Fruit fly (Drosophila melanogaster) whole organism, embryonic: Measurements from ENCODE around the gene lili.

Experiments
- Antp ChIP-seq: fragments of 200-800 bp; sonication (Bioruptor generic); optimal IDR thresholded peaks from 3 replicates; lab custom pipeline; 2016; ENCODE audit warnings: missing biosample characterization, missing genetic modification characterization
- Atf3 ChIP-seq: fragments of 200-800 bp; sonication (Bioruptor generic); optimal IDR thresholded peaks from 3 replicates; lab custom pipeline; 2016; ENCODE audit warnings: missing biosample characterization, missing genetic modification characterization
- Atf6 ChIP-seq: fragments of 200-800 bp; sonication (Bioruptor generic); IDR thresholded peaks from 2 replicates; pipeline ENCODE4 v1.3.6; 2022; ENCODE audit warnings: missing biosample characterization, missing genetic modification characterization
- CG10321 ChIP-seq: fragments of 200-800 bp; sonication (Bioruptor generic); IDR thresholded peaks from 2 replicates; pipeline ENCODE4 v1.3.6; 2022; ENCODE audit warnings: missing biosample characterization, missing genetic modification characterization
- CG11093 ChIP-seq: fragments of 200-800 bp; sonication (Bioruptor generic); IDR thresholded peaks from 3 replicates; pipeline ENCODE4 v1.3.6; 2022; ENCODE audit warnings: missing biosample characterization, missing genetic modification characterization
- CG11247 ChIP-seq: fragments of 200-800 bp; sonication (Bioruptor generic); IDR thresholded peaks from 2 replicates; pipeline ENCODE4 v1.3.6; 2022; ENCODE audit warnings: missing biosample characterization, missing genetic modification characterization
- CG11398 ChIP-seq: fragments of 200-800 bp; sonication (Bioruptor generic); optimal IDR thresholded peaks from 2 replicates; lab custom pipeline; 2016; ENCODE audit warnings: missing biosample characterization, missing genetic modification characterization
- CG11456 ChIP-seq: fragments of 200-800 bp; sonication (Bioruptor generic); IDR thresholded peaks from 3 replicates; pipeline ENCODE4 v1.3.6; 2022; ENCODE audit warnings: missing biosample characterization, missing genetic modification characterization
- CG12299 ChIP-seq: fragments of 200-800 bp; sonication (Bioruptor generic); optimal IDR thresholded peaks from 2 replicates; lab custom pipeline; 2018; ENCODE audit warnings: missing biosample characterization, mild to moderate bottlenecking, missing genetic modification characterization
- CG1233 ChIP-seq: fragments of 200-800 bp; sonication (Bioruptor generic); optimal IDR thresholded peaks from 4 replicates; lab custom pipeline; 2018; ENCODE audit warnings: missing biosample characterization, mild to moderate bottlenecking, missing genetic modification characterization
- CG12391 ChIP-seq: fragments of 200-800 bp; sonication (Bioruptor generic); optimal IDR thresholded peaks from 3 replicates; lab custom pipeline; 2018; ENCODE audit warnings: missing biosample characterization, mild to moderate bottlenecking, missing genetic modification characterization, moderate library complexity
- CG12942 ChIP-seq: fragments of 200-800 bp; sonication (Bioruptor generic); optimal IDR thresholded peaks from 3 replicates; lab custom pipeline; 2016; ENCODE audit warnings: missing biosample characterization, missing genetic modification characterization
- CG13894 ChIP-seq: fragments of 200-800 bp; sonication (Bioruptor generic); optimal IDR thresholded peaks from 3 replicates; lab custom pipeline; 2018; ENCODE audit warnings: missing biosample characterization, mild to moderate bottlenecking, missing genetic modification characterization, moderate library complexity
- CG16815 ChIP-seq: fragments of 200-800 bp; sonication (Bioruptor generic); optimal IDR thresholded peaks from 3 replicates; lab custom pipeline; 2017; ENCODE audit warnings: missing biosample characterization, mild to moderate bottlenecking, missing genetic modification characterization
- CG17328 ChIP-seq: fragments of 200-800 bp; sonication (Bioruptor generic); IDR thresholded peaks from 2 replicates; pipeline ENCODE4 v1.3.6; 2022; ENCODE audit warnings: missing biosample characterization, missing genetic modification characterization
- CG18011 ChIP-seq: fragments of 200-800 bp; sonication (Bioruptor generic); optimal IDR thresholded peaks from 2 replicates; lab custom pipeline; 2017; ENCODE audit warnings: missing biosample characterization, missing genetic modification characterization, mild to moderate bottlenecking, moderate library complexity, missing genotype
- CG18619 ChIP-seq: fragments of 200-800 bp; sonication (Bioruptor generic); optimal IDR thresholded peaks from 3 replicates; lab custom pipeline; 2017; ENCODE audit warnings: missing biosample characterization, mild to moderate bottlenecking, missing genetic modification characterization
- CG2199 ChIP-seq: fragments of 200-800 bp; sonication (Bioruptor generic); IDR thresholded peaks from 3 replicates; pipeline ENCODE4 v1.3.6; 2022; ENCODE audit warnings: missing biosample characterization, missing genetic modification characterization
- CG31388 ChIP-seq: fragments of 200-800 bp; sonication (Bioruptor generic); optimal IDR thresholded peaks from 2 replicates; lab custom pipeline; 2016; ENCODE audit warnings: missing biosample characterization, missing genetic modification characterization
- CG33557 ChIP-seq: fragments of 200-800 bp; sonication (Bioruptor generic); optimal IDR thresholded peaks from 2 replicates; lab custom pipeline; 2019; ENCODE audit warnings: missing biosample characterization, mild to moderate bottlenecking, missing genetic modification characterization, moderate library complexity
- CG34224 ChIP-seq: fragments of 200-800 bp; sonication (Bioruptor generic); IDR thresholded peaks from 3 replicates; pipeline ENCODE4 v1.3.6; 2022; ENCODE audit warnings: missing biosample characterization, missing genetic modification characterization; ENCODE audit not compliant: partially characterized antibody
- CG6791 ChIP-seq: fragments of 200-800 bp; sonication (Bioruptor generic); IDR thresholded peaks from 3 replicates; pipeline ENCODE4 v1.3.6; 2022; ENCODE audit warnings: missing biosample characterization, missing genetic modification characterization; ENCODE audit not compliant: partially characterized antibody
- CG7745 ChIP-seq: fragments of 200-800 bp; sonication (Bioruptor generic); optimal IDR thresholded peaks from 2 replicates; lab custom pipeline; 2018; ENCODE audit warnings: missing biosample characterization, mild to moderate bottlenecking, missing genetic modification characterization, moderate library complexity
- CG7928 ChIP-seq: fragments of 200-800 bp; sonication (Bioruptor generic); optimal IDR thresholded peaks from 2 replicates; lab custom pipeline; 2017; ENCODE audit warnings: missing biosample characterization, mild to moderate bottlenecking, missing genetic modification characterization
- CG8765 ChIP-seq: fragments of 200-800 bp; sonication (Bioruptor generic); IDR thresholded peaks from 2 replicates; pipeline ENCODE4 v1.3.6; 2022; ENCODE audit warnings: missing biosample characterization, missing genetic modification characterization
- Camta ChIP-seq: fragments of 200-800 bp; sonication (Bioruptor generic); optimal IDR thresholded peaks from 2 replicates; lab custom pipeline; 2016; ENCODE audit warnings: missing biosample characterization, missing genetic modification characterization
- Dip3 ChIP-seq: fragments of 200-800 bp; sonication (Bioruptor generic); optimal IDR thresholded peaks from 3 replicates; lab custom pipeline; 2016; ENCODE audit warnings: missing biosample characterization, missing genetic modification characterization
- Hey ChIP-seq: fragments of 200-800 bp; sonication (Bioruptor generic); optimal IDR thresholded peaks from 3 replicates; lab custom pipeline; 2018; ENCODE audit warnings: missing biosample characterization, mild to moderate bottlenecking, missing genetic modification characterization
- HmgD ChIP-seq: fragments of 200-800 bp; sonication (Bioruptor generic); optimal IDR thresholded peaks from 3 replicates; lab custom pipeline; 2016; ENCODE audit warnings: missing biosample characterization, missing genetic modification characterization
- Hmx ChIP-seq: fragments of 200-800 bp; sonication (Bioruptor generic); optimal IDR thresholded peaks from 2 replicates; lab custom pipeline; 2016; ENCODE audit warnings: missing biosample characterization, missing genetic modification characterization
- MESR4 ChIP-seq: fragments of 200-800 bp; sonication (Bioruptor generic); optimal IDR thresholded peaks from 2 replicates; lab custom pipeline; 2018; ENCODE audit warnings: missing biosample characterization, mild to moderate bottlenecking, missing genetic modification characterization, moderate library complexity
- Mes4 ChIP-seq: fragments of 200-800 bp; sonication (Bioruptor generic); optimal IDR thresholded peaks from 2 replicates; lab custom pipeline; 2016; ENCODE audit warnings: missing biosample characterization, missing genetic modification characterization
- NC2α ChIP-seq: fragments of 200-800 bp; sonication (Bioruptor generic); optimal IDR thresholded peaks from 2 replicates; lab custom pipeline; 2016; ENCODE audit warnings: missing biosample characterization, missing genetic modification characterization
- Sox102F ChIP-seq: fragments of 200-800 bp; sonication (Bioruptor generic); optimal IDR thresholded peaks from 2 replicates; lab custom pipeline; 2018; ENCODE audit warnings: missing biosample characterization, mild to moderate bottlenecking, missing genetic modification characterization, moderate library complexity
- ase ChIP-seq: fragments of 200-800 bp; sonication (Bioruptor generic); IDR thresholded peaks from 3 replicates; pipeline ENCODE4 v1.3.6; 2022; ENCODE audit warnings: missing biosample characterization, missing genetic modification characterization
- cad ChIP-seq: fragments of >200 bp; optimal IDR thresholded peaks from 2 replicates; lab custom pipeline; 2017; ENCODE audit warnings: missing biosample characterization, missing genetic modification characterization
- dpn ChIP-seq, 2 experiments: fragments of 200-800 bp; sonication (Bioruptor generic); optimal IDR thresholded peaks; 3 replicates each; lab custom pipeline; 2016; ENCODE audit warnings: missing biosample characterization in 2 of 2, missing genetic modification characterization in 2 of 2
- gem ChIP-seq: fragments of 200-800 bp; sonication (Bioruptor generic); optimal IDR thresholded peaks from 2 replicates; lab custom pipeline; 2019; ENCODE audit warnings: missing biosample characterization, mild to moderate bottlenecking, missing genetic modification characterization, moderate library complexity
- klu ChIP-seq: fragments of 200-800 bp; sonication (Bioruptor generic); IDR thresholded peaks from 2 replicates; pipeline ENCODE4 v1.3.6; 2022; ENCODE audit warnings: missing biosample characterization, missing genetic modification characterization
- nerfin-2 ChIP-seq: fragments of 200-800 bp; sonication (Bioruptor generic); IDR thresholded peaks from 2 replicates; pipeline ENCODE4 v1.3.6; 2022; ENCODE audit warnings: missing biosample characterization, missing genetic modification characterization; ENCODE audit not compliant: partially characterized antibody
- phol ChIP-seq: fragments of 200-800 bp; sonication (Bioruptor generic); optimal IDR thresholded peaks from 3 replicates; lab custom pipeline; 2018; ENCODE audit warnings: missing biosample characterization, mild to moderate bottlenecking, missing genetic modification characterization, moderate library complexity
- salm ChIP-seq: fragments of 200-800 bp; sonication (Bioruptor generic); optimal IDR thresholded peaks from 2 replicates; lab custom pipeline; 2018; ENCODE audit warnings: missing biosample characterization, mild to moderate bottlenecking, missing genetic modification characterization
- scrt ChIP-seq: fragments of 200-800 bp; sonication (Bioruptor generic); optimal IDR thresholded peaks from 2 replicates; lab custom pipeline; 2018; ENCODE audit warnings: missing biosample characterization, mild to moderate bottlenecking, missing genetic modification characterization, moderate library complexity
- sens ChIP-seq: fragments of 200-800 bp; sonication (Bioruptor generic); peaks from one replicate; lab custom pipeline; 2016; ENCODE audit warnings: missing biosample characterization, missing genetic modification characterization
- sna ChIP-seq: fragments of 200-800 bp; sonication (Bioruptor generic); IDR thresholded peaks from 2 replicates; pipeline ENCODE4 v1.3.6; 2022; ENCODE audit warnings: missing biosample characterization, missing genetic modification characterization; ENCODE audit not compliant: partially characterized antibody
- toy ChIP-seq: fragments of 200-800 bp; sonication (Bioruptor generic); IDR thresholded peaks from 2 replicates; pipeline ENCODE4 v1.3.6; 2022; ENCODE audit warnings: missing biosample characterization, missing genetic modification characterization
- tup ChIP-seq: fragments of 200-800 bp; sonication (Bioruptor generic); optimal IDR thresholded peaks from 2 replicates; lab custom pipeline; 2016; ENCODE audit warnings: missing biosample characterization, mild to moderate bottlenecking, missing genetic modification characterization, moderate library complexity
- twi ChIP-seq: fragments of 200-800 bp; optimal IDR thresholded peaks from 2 replicates; lab custom pipeline; 2019; ENCODE audit warnings: missing biosample characterization, mild to moderate bottlenecking, missing genetic modification characterization, moderate library complexity
- zf30C ChIP-seq: fragments of 200-800 bp; sonication (Bioruptor generic); optimal IDR thresholded peaks from 3 replicates; lab custom pipeline; 2018; ENCODE audit warnings: missing biosample characterization, mild to moderate bottlenecking, missing genetic modification characterization

Gene lili

dm6 chr3R:24771273-24772231, 42.3 kb downstream of the lili start, which contains the start of gene CG42331 (continued):
- TF ChIP-seq CG8765 (GFP tag; lab: Robert Waterston, UW): no peak
- TF ChIP-seq CG1233: peak; percentile 31
- no peak for TF ChIP-seq CG34224 (GFP tag; lab: Robert Waterston, UW)
- TF ChIP-seq twi: no peak
- TF ChIP-seq CG11456 (GFP tag; lab: Robert Waterston, UW): no peak
- no peak for TF ChIP-seq CG7928 (GFP tag; lab: Kevin White, UChicago)
- no peak for TF ChIP-seq CG33557
- TF ChIP-seq Camta (GFP tag; lab: Kevin White, UChicago): peak; percentile 39
- TF ChIP-seq NC2α (GFP tag; lab: Kevin White, UChicago): no peak
- TF ChIP-seq CG18619: peak; percentile 67
- peak; percentile 86 for TF ChIP-seq gem (tag; lab: Kevin White, UChicago)
- TF ChIP-seq CG7745 (tag; lab: Kevin White, UChicago): no peak
- TF ChIP-seq sens (GFP tag; lab: Kevin White, UChicago): peak; percentile 87
- TF ChIP-seq zf30C (GFP tag; lab: Kevin White, UChicago): no peak
- TF ChIP-seq ase (GFP tag; lab: Robert Waterston, UW): peak; percentile 63; the same call in 2 of the 3 replicates
- TF ChIP-seq Mes4 (GFP tag; lab: Kevin White, UChicago): no peak
- TF ChIP-seq Sox102F (GFP tag; lab: Kevin White, UChicago): peak; percentile 76
- no peak for TF ChIP-seq CG12942 (GFP tag; lab: Kevin White, UChicago)
- TF ChIP-seq dpn (GFP tag; optimal IDR thresholded peaks at IDR 0.05; lab: Kevin White, UChicago): peak in 1 of 2 experiments; percentile 57
- no peak for TF ChIP-seq CG13894 (tag; lab: Kevin White, UChicago)
- TF ChIP-seq salm (tag; lab: Kevin White, UChicago): peak; percentile 52
- TF ChIP-seq Atf3: no peak
- TF ChIP-seq scrt (GFP tag; lab: Kevin White, UChicago): peak; percentile 37
- TF ChIP-seq HmgD (GFP tag; lab: Kevin White, UChicago): no peak
- TF ChIP-seq CG10321 (GFP tag; lab: Robert Waterston, UW): no peak
- TF ChIP-seq Antp: peak; percentile 39
- TF ChIP-seq MESR4 (GFP tag; lab: Kevin White, UChicago): no peak
- TF ChIP-seq Dip3 (GFP tag; lab: Kevin White, UChicago): peak; percentile 46
- TF ChIP-seq cad (GFP tag; lab: Kevin White, UChicago): no peak
- TF ChIP-seq nerfin-2 (GFP tag; lab: Robert Waterston, UW): no peak
- TF ChIP-seq CG11247 (GFP tag; lab: Robert Waterston, UW): no peak
- peak; percentile 95 for TF ChIP-seq Hey
- TF ChIP-seq phol (tag; lab: Kevin White, UChicago): peak; percentile 71
- TF ChIP-seq CG6791 (GFP tag; lab: Robert Waterston, UW): no peak
- TF ChIP-seq CG16815 (GFP tag; lab: Kevin White, UChicago): no peak
- TF ChIP-seq Hmx (GFP tag; lab: Kevin White, UChicago): no peak
- TF ChIP-seq CG2199 (GFP tag; lab: Robert Waterston, UW): no peak
- no peak for TF ChIP-seq CG17328 (GFP tag; lab: Robert Waterston, UW)
- TF ChIP-seq Atf6 (GFP tag; lab: Robert Waterston, UW): peak; percentile 56; the same call in 1 of the 2 replicates
- TF ChIP-seq CG12299: no peak
- TF ChIP-seq toy (GFP tag; lab: Robert Waterston, UW): no peak
- TF ChIP-seq CG11398 (GFP tag; lab: Kevin White, UChicago): no peak
- peak; percentile 64 for TF ChIP-seq klu (GFP tag; lab: Robert Waterston, UW)
- TF ChIP-seq CG31388 (GFP tag; lab: Kevin White, UChicago): no peak
- TF ChIP-seq CG12391 (tag; lab: Kevin White, UChicago): peak; percentile 46
- TF ChIP-seq tup: no peak
- TF ChIP-seq sna (GFP tag; lab: Robert Waterston, UW): no peak
- no peak for TF ChIP-seq CG18011 (GFP tag; lab: Kevin White, UChicago)
- TF ChIP-seq CG11093: 0 out of 3 replicates have a peak, but pooled peaks have one; percentile 33
